Fruit fly (Drosophila melanogaster) whole organism, embryonic: ENCODE results near the gene Trim9.

Experiments
- Atf3 ChIP-seq: fragments of 200-800 bp; sonication (Bioruptor generic); optimal IDR thresholded peaks from 3 replicates; lab custom pipeline; 2016; ENCODE audit warnings: missing biosample characterization, missing genetic modification characterization
- CG14441 ChIP-seq: fragments of 200-800 bp; sonication (Bioruptor generic); IDR thresholded peaks from 2 replicates; pipeline ENCODE4 v1.3.6; 2022; ENCODE audit warnings: missing biosample characterization, missing genetic modification characterization
- CG1602 ChIP-seq: fragments of 200-800 bp; sonication (Bioruptor generic); optimal IDR thresholded peaks from 3 replicates; lab custom pipeline; 2016; ENCODE audit warnings: missing biosample characterization, missing genetic modification characterization
- CG2116 ChIP-seq: fragments of 200-800 bp; sonication (Bioruptor generic); optimal IDR thresholded peaks from 3 replicates; lab custom pipeline; 2018; ENCODE audit warnings: missing biosample characterization, mild to moderate bottlenecking, missing genetic modification characterization
- CG30431 ChIP-seq: fragments of 200-800 bp; sonication (Bioruptor generic); optimal IDR thresholded peaks from 2 replicates; lab custom pipeline; 2017; ENCODE audit warnings: missing biosample characterization, missing genetic modification characterization
- CG3163 ChIP-seq: fragments of 200-800 bp; sonication (Bioruptor generic); optimal IDR thresholded peaks from 3 replicates; lab custom pipeline; 2016; ENCODE audit warnings: missing biosample characterization, missing genetic modification characterization
- CG32767 ChIP-seq: fragments of 200-800 bp; sonication (Bioruptor generic); IDR thresholded peaks from 2 replicates; pipeline ENCODE4 v1.3.6; 2022; ENCODE audit warnings: missing biosample characterization, missing genetic modification characterization
- CG3995 ChIP-seq: fragments of 200-800 bp; sonication (Bioruptor generic); optimal IDR thresholded peaks from 3 replicates; lab custom pipeline; 2016; ENCODE audit warnings: missing biosample characterization, missing genetic modification characterization
- CG4328 ChIP-seq: fragments of 200-800 bp; sonication (Bioruptor generic); optimal IDR thresholded peaks from 3 replicates; lab custom pipeline; 2017; ENCODE audit warnings: missing biosample characterization, missing genetic modification reagents, missing genetic modification characterization
- CG5245 ChIP-seq: fragments of 200-800 bp; sonication (Bioruptor generic); optimal IDR thresholded peaks from 3 replicates; lab custom pipeline; 2016; ENCODE audit warnings: missing biosample characterization, missing genetic modification characterization
- CG7987 ChIP-seq: fragments of 200-800 bp; sonication (Bioruptor generic); optimal IDR thresholded peaks from 2 replicates; lab custom pipeline; 2018; ENCODE audit warnings: missing biosample characterization, mild to moderate bottlenecking, missing genetic modification characterization, moderate library complexity
- D ChIP-seq, 2 experiments: fragments of 200-800 bp in 1 of 2; fragments of >200 bp in 1 of 2; sonication (Bioruptor generic) in 1 of 2; optimal IDR thresholded peaks; 2 replicates in 1 of 2; 3 replicates in 1 of 2; lab custom pipeline; 2017; ENCODE audit warnings: mild to moderate bottlenecking in 1 of 2, missing biosample characterization in 1 of 2, missing genetic modification characterization in 1 of 2, missing genetic modification reagents in 1 of 2
- Drgx ChIP-seq: fragments of 200-800 bp; sonication (Bioruptor generic); IDR thresholded peaks from 2 replicates; pipeline ENCODE4 v1.3.6; 2022; ENCODE audit warnings: missing biosample characterization, missing genetic modification characterization
- GATAe ChIP-seq: fragments of 200-800 bp; sonication (Bioruptor generic); conservative IDR thresholded peaks from 2 replicates; pipeline ENCODE4 v1.3.6; 2022; ENCODE audit warnings: missing biosample characterization, missing genetic modification characterization
- HLHmδ ChIP-seq: fragments of 200-800 bp; sonication (Bioruptor generic); optimal IDR thresholded peaks from 2 replicates; lab custom pipeline; 2018; ENCODE audit warnings: missing biosample characterization, mild to moderate bottlenecking, missing genetic modification characterization, moderate library complexity
- Hand ChIP-seq: fragments of 200-800 bp; sonication (Bioruptor generic); optimal IDR thresholded peaks from 2 replicates; lab custom pipeline; 2017; ENCODE audit warnings: mild to moderate bottlenecking, missing biosample characterization, missing genetic modification reagents, missing genetic modification characterization
- Hr78 ChIP-seq, 2 experiments: fragments of 200-800 bp in 1 of 2; fragments of >200 bp in 1 of 2; sonication (Bioruptor generic) in 1 of 2; optimal IDR thresholded peaks; 2 replicates each; lab custom pipeline; 2017 to 2019; ENCODE audit warnings: missing biosample characterization in 2 of 2, missing genetic modification characterization in 2 of 2, mild to moderate bottlenecking in 1 of 2, moderate library complexity in 1 of 2
- Jarid2 ChIP-seq: fragments of 200-800 bp; sonication (Bioruptor generic); optimal IDR thresholded peaks from 3 replicates; lab custom pipeline; 2017; ENCODE audit warnings: mild to moderate bottlenecking, missing biosample characterization, missing genetic modification reagents, missing genetic modification characterization
- NC2β ChIP-seq: fragments of 200-800 bp; sonication (Bioruptor generic); optimal IDR thresholded peaks from 2 replicates; lab custom pipeline; 2016; ENCODE audit warnings: missing biosample characterization, missing genetic modification characterization
- NK7.1 ChIP-seq: fragments of 200-800 bp; sonication (Bioruptor generic); optimal IDR thresholded peaks from 3 replicates; lab custom pipeline; 2016; ENCODE audit warnings: missing biosample characterization, missing genetic modification characterization
- Oaz ChIP-seq: fragments of 200-800 bp; sonication (Bioruptor generic); IDR thresholded peaks from 2 replicates; pipeline ENCODE4 v1.3.6; 2022; ENCODE audit warnings: missing biosample characterization, missing genetic modification characterization
- Poxn ChIP-seq: fragments of 200-800 bp; sonication (Bioruptor generic); IDR thresholded peaks from 2 replicates; pipeline ENCODE4 v1.3.6; 2022; ENCODE audit warnings: missing biosample characterization, missing genetic modification characterization
- Ravus ChIP-seq: fragments of 200-800 bp; sonication (Bioruptor generic); IDR thresholded peaks from 2 replicates; pipeline ENCODE4 v1.3.6; 2022; ENCODE audit warnings: missing biosample characterization, missing genetic modification characterization
- Trl ChIP-seq, 3 experiments: fragments of >200 bp in 2 of 3; fragments of 200-800 bp in 1 of 3; sonication (Bioruptor generic) in 1 of 3; optimal IDR thresholded peaks; 2 replicates in 1 of 3; 3 replicates in 2 of 3; lab custom pipeline; 2016 to 2017; ENCODE audit warnings: missing biosample characterization in 1 of 3, missing genetic modification characterization in 1 of 3
- YL-1 ChIP-seq: fragments of 200-800 bp; sonication (Bioruptor generic); optimal IDR thresholded peaks from 3 replicates; lab custom pipeline; 2017; ENCODE audit warnings: missing biosample characterization, mild to moderate bottlenecking, missing genetic modification characterization
- abd-A ChIP-seq: fragments of 200-800 bp; sonication (Bioruptor generic); optimal IDR thresholded peaks from 3 replicates; lab custom pipeline; 2019; ENCODE audit warnings: missing biosample characterization, mild to moderate bottlenecking, missing genetic modification characterization, moderate library complexity
- ci ChIP-seq: fragments of 200-800 bp; sonication (Bioruptor generic); IDR thresholded peaks from 3 replicates; pipeline ENCODE4 v1.3.6; 2022; ENCODE audit warnings: missing biosample characterization, missing genetic modification characterization
- dan ChIP-seq: fragments of 200-800 bp; sonication (Bioruptor generic); IDR thresholded peaks from 2 replicates; pipeline ENCODE4 v1.3.6; 2022; ENCODE audit warnings: missing biosample characterization, missing genetic modification characterization
- dati ChIP-seq: fragments of 200-800 bp; sonication (Bioruptor generic); IDR thresholded peaks from 2 replicates; pipeline ENCODE4 v1.3.6; 2022; ENCODE audit warnings: missing biosample characterization, missing genetic modification characterization
- dmrt99B ChIP-seq: fragments of 200-800 bp; sonication (Bioruptor generic); optimal IDR thresholded peaks from 2 replicates; lab custom pipeline; 2018; ENCODE audit warnings: missing biosample characterization, mild to moderate bottlenecking, missing genetic modification characterization, moderate library complexity
- fd96Cb ChIP-seq: fragments of 200-800 bp; sonication (Bioruptor generic); optimal IDR thresholded peaks from 2 replicates; lab custom pipeline; 2018; ENCODE audit warnings: missing biosample characterization, mild to moderate bottlenecking, missing genetic modification characterization, moderate library complexity
- grau ChIP-seq: fragments of 200-800 bp; optimal IDR thresholded peaks from 3 replicates; lab custom pipeline; 2019; ENCODE audit warnings: missing biosample characterization, mild to moderate bottlenecking, missing genetic modification characterization, moderate library complexity
- gt ChIP-seq: fragments of 200-800 bp; sonication (Bioruptor generic); IDR thresholded peaks from 2 replicates; pipeline ENCODE4 v1.3.6; 2022; ENCODE audit warnings: missing biosample characterization, missing genetic modification characterization
- jigr1 ChIP-seq: fragments of 200-800 bp; sonication (Bioruptor generic); IDR thresholded peaks from 3 replicates; pipeline ENCODE4 v1.3.6; 2022; ENCODE audit warnings: missing biosample characterization, missing genetic modification characterization
- maf-S ChIP-seq: fragments of 200-800 bp; sonication (Bioruptor generic); optimal IDR thresholded peaks from 2 replicates; lab custom pipeline; 2016; ENCODE audit warnings: missing biosample characterization, missing genetic modification characterization
- otp ChIP-seq: fragments of 200-800 bp; sonication (Bioruptor generic); IDR thresholded peaks from 3 replicates; pipeline ENCODE4, ENCODE4 v1.3.6; 2022; ENCODE audit warnings: missing biosample characterization, missing genetic modification characterization
- ranshi ChIP-seq: fragments of 200-800 bp; sonication (Bioruptor generic); IDR thresholded peaks from 2 replicates; pipeline ENCODE4 v1.3.6; 2022; ENCODE audit warnings: missing biosample characterization, missing genetic modification characterization
- sc ChIP-seq, 3 experiments: fragments of >200 bp in 2 of 3; fragments of 200-800 bp in 1 of 3; sonication (Bioruptor generic) in 1 of 3; optimal IDR thresholded peaks; 2 replicates in 2 of 3; 3 replicates in 1 of 3; lab custom pipeline; 2017; ENCODE audit warnings: mild to moderate bottlenecking in 1 of 3, missing biosample characterization in 1 of 3, missing genetic modification characterization in 1 of 3, missing genetic modification reagents in 1 of 3
- slbo ChIP-seq: fragments of 200-800 bp; sonication (Bioruptor generic); IDR thresholded peaks from 2 replicates; pipeline ENCODE4 v1.3.6; 2022; ENCODE audit warnings: missing biosample characterization, missing genetic modification characterization
- slou ChIP-seq: fragments of 200-800 bp; sonication (Bioruptor generic); optimal IDR thresholded peaks from 3 replicates; lab custom pipeline; 2016; ENCODE audit warnings: missing biosample characterization, missing genetic modification characterization
- sna ChIP-seq: fragments of 200-800 bp; sonication (Bioruptor generic); IDR thresholded peaks from 2 replicates; pipeline ENCODE4 v1.3.6; 2022; ENCODE audit warnings: missing biosample characterization, missing genetic modification characterization; ENCODE audit not compliant: partially characterized antibody
- sr ChIP-seq: fragments of 200-800 bp; sonication (Bioruptor generic); IDR thresholded peaks from 3 replicates; pipeline ENCODE4 v1.3.6; 2022; ENCODE audit warnings: missing biosample characterization, missing genetic modification characterization
- sug ChIP-seq: fragments of 200-800 bp; optimal IDR thresholded peaks from 2 replicates; lab custom pipeline; 2019; ENCODE audit warnings: missing biosample characterization, mild to moderate bottlenecking, missing genetic modification characterization, moderate library complexity
- tgo ChIP-seq: fragments of 200-800 bp; sonication (Bioruptor generic); IDR thresholded peaks from 3 replicates; pipeline ENCODE4 v1.3.6; 2022; ENCODE audit warnings: missing biosample characterization, missing genetic modification characterization
- tll ChIP-seq, 2 experiments: fragments of 200-800 bp in 1 of 2; fragments of >200 bp in 1 of 2; sonication (Bioruptor generic) in 1 of 2; optimal IDR thresholded peaks; 2 replicates each; lab custom pipeline; 2017 to 2019; ENCODE audit warnings: missing biosample characterization in 2 of 2, missing genetic modification characterization in 2 of 2, mild to moderate bottlenecking in 1 of 2, moderate library complexity in 1 of 2
- ttk ChIP-seq: fragments of 200-800 bp; sonication (Bioruptor generic); IDR thresholded peaks from 2 replicates; pipeline ENCODE4 v2.1.2; 2022; ENCODE audit warnings: missing biosample characterization, missing genetic modification characterization
- unpg ChIP-seq: fragments of 200-800 bp; sonication (Bioruptor generic); optimal IDR thresholded peaks from 3 replicates; lab custom pipeline; 2018; ENCODE audit warnings: missing biosample characterization, mild to moderate bottlenecking, missing genetic modification characterization, moderate library complexity
- usp ChIP-seq: fragments of >200 bp; optimal IDR thresholded peaks from 2 replicates; lab custom pipeline; 2017; ENCODE audit warnings: missing biosample characterization, missing genetic modification characterization
- zen ChIP-seq: fragments of 200-800 bp; sonication (Bioruptor generic); optimal IDR thresholded peaks from 3 replicates; lab custom pipeline; 2018; ENCODE audit warnings: missing biosample characterization, mild to moderate bottlenecking, missing genetic modification characterization, moderate library complexity

Gene Trim9

DNA sequence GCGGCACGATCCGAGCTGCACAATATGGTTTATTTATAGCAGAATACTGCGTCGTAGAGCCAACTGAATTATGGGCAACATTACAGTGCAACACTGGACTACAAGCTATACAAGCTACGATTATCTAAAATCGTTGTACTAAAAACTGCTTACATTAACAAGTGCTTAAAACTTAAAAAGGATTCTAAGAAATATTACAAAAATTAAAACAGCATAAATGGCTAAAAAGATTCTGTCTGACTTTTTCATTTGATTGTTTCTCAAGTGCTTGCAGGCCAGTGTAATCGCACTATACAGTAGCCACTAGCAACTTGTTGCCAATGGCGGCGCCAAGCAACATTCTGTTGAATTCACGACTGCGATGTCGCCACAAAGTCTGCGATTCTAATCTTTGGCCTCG is 72.1 kb downstream of the Trim9 start (continued):
- TF ChIP-seq Hr78 (GFP tag; optimal IDR thresholded peaks at IDR 0.05; lab: Kevin White, UChicago) (no peak), slbo (GFP tag; lab: Robert Waterston, UW) (peak; percentile 61), tll (GFP tag; optimal IDR thresholded peaks at IDR 0.05; lab: Kevin White, UChicago) (no peak), Oaz (GFP tag; lab: Robert Waterston, UW) (peak; percentile 47; the same call in 1 of the 2 replicates), GATAe (GFP tag; lab: Robert Waterston, UW) (0 out of 2 replicates have a peak, but pooled peaks have one; percentile 25), ci (peak; percentile 92), sc (optimal IDR thresholded peaks at IDR 0.05; lab: Kevin White, UChicago) (no peak), sc (GFP tag; optimal IDR thresholded peaks at IDR 0.05; lab: Kevin White, UChicago) (peak; percentile 61), CG4328 (GFP tag; lab: Kevin White, UChicago) (no peak), D (optimal IDR thresholded peaks at IDR 0.05; lab: Kevin White, UChicago) (no peak), D (GFP tag; optimal IDR thresholded peaks at IDR 0.05; lab: Kevin White, UChicago) (peak; percentile 73), dati (GFP tag; lab: Robert Waterston, UW) (peak; percentile 66; the same call in 1 of the 2 replicates), ttk (GFP tag; lab: Robert Waterston, UW) (peak; percentile 86), sug (tag; lab: Kevin White, UChicago) (no peak), Trl (optimal IDR thresholded peaks at IDR 0.05; lab: Kevin White, UChicago) (no peak), Trl (GFP tag; optimal IDR thresholded peaks at IDR 0.05; lab: Kevin White, UChicago) (peak; percentile 49), CG14441 (GFP tag; lab: Robert Waterston, UW) (peak; percentile 81), fd96Cb (tag; lab: Kevin White, UChicago) (peak; percentile 81), CG32767 (GFP tag; lab: Robert Waterston, UW) (peak; percentile 79), Poxn (GFP tag; lab: Robert Waterston, UW) (no peak), slou (GFP tag; lab: Kevin White, UChicago) (peak; percentile 7), tgo (GFP tag; lab: Robert Waterston, UW) (peak; percentile 82), otp (GFP tag; lab: Robert Waterston, UW) (0 out of 3 replicates have a peak, but pooled peaks have one; percentile 63), YL-1 (GFP tag; lab: Kevin White, UChicago) (no peak), Atf3 (GFP tag; lab: Kevin White, UChicago) (peak; percentile 54), maf-S (GFP tag; lab: Kevin White, UChicago) (peak; percentile 46), CG7987 (GFP tag; lab: Kevin White, UChicago) (no peak), ranshi (peak; percentile 73), CG30431 (GFP tag; lab: Kevin White, UChicago) (peak; percentile 34), Jarid2 (GFP tag; lab: Kevin White, UChicago) (peak; percentile 23), CG3995 (GFP tag; lab: Kevin White, UChicago) (no peak), usp (GFP tag; lab: Kevin White, UChicago) (no peak), NK7.1 (GFP tag; lab: Kevin White, UChicago) (peak; percentile 37), CG3163 (GFP tag; lab: Kevin White, UChicago) (no peak), gt (GFP tag; lab: Robert Waterston, UW) (0 out of 2 replicates have a peak, but pooled peaks have one; percentile 19), unpg (peak; percentile 85), NC2β (GFP tag; lab: Kevin White, UChicago) (peak; percentile 54), sr (GFP tag; lab: Robert Waterston, UW) (0 out of 3 replicates have a peak, but pooled peaks have one; percentile 9), dan (no peak), grau (tag; lab: Kevin White, UChicago) (peak; percentile 74), CG2116 (peak; percentile 38), Ravus (GFP tag; lab: Robert Waterston, UW) (peak; percentile 16), abd-A (tag; lab: Kevin White, UChicago) (no peak), CG5245 (GFP tag; lab: Kevin White, UChicago) (no peak), jigr1 (0 out of 3 replicates have a peak, but pooled peaks have one; percentile 36), dmrt99B (peak; percentile 82), Drgx (peak; percentile 96), CG1602 (peak; percentile 68), zen (tag; lab: Kevin White, UChicago) (peak; percentile 34), Hand (GFP tag; lab: Kevin White, UChicago) (peak; percentile 5), HLHmδ (GFP tag; lab: Kevin White, UChicago) (no peak), sna (GFP tag; lab: Robert Waterston, UW) (no peak)
